Fruit fly (Drosophila melanogaster): ENCODE measurements around the gene CG11248.

CG11248 gene

DNA sequence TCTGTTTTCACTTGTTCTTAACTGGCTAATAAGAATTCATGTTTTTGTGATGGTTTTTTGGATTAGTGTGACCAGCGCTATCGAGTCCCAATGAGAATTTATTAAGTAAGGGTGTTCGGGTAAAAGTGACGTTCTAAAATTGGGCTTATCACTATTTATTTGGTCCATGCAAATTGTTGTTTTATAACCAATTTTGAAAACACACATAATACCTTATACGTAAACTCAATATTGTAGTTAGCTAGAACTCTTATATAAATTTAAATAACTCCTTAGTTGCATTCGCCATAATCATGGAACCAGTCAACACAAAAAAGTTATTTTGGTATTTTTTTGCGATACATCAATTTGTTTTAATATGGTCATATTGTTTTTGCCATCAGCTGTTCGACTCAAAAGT, at the start of gene CG11248, which contains the start of gene Als2 (continued):
- TF ChIP-seq CG10565 (GFP tag; optimal IDR thresholded peaks at IDR 0.05) (no peak), Lpt (GFP tag; optimal IDR thresholded peaks at IDR 0.05) (no peak), sima (GFP tag; optimal IDR thresholded peaks at IDR 0.05) (no peak), Eip74EF (GFP tag; optimal IDR thresholded peaks at IDR 0.05) (no peak), CG4854 (GFP tag; optimal IDR thresholded peaks at IDR 0.05) (no peak), CG15269 (tag; optimal IDR thresholded peaks at IDR 0.05) (no peak), emc (GFP tag; optimal IDR thresholded peaks at IDR 0.05) (peak; percentile 32), Dbx (GFP tag; IDR thresholded peaks at IDR 0.05) (peak; percentile 70), vnd (GFP tag; IDR thresholded peaks at IDR 0.05; ENCODE audit: partially characterized antibody) (no peak), CG8388 (GFP tag; optimal IDR thresholded peaks at IDR 0.05) (peak; percentile 71), CG11456 (GFP tag; IDR thresholded peaks at IDR 0.05) (peak; percentile 81), Vsx1 (GFP tag; optimal IDR thresholded peaks at IDR 0.05) (no peak), Scr (GFP tag; IDR thresholded peaks at IDR 0.05; ENCODE audit: partially characterized antibody) (no peak), CG9215 (GFP tag; IDR thresholded peaks at IDR 0.05) (peak; percentile 64), Antp (GFP tag; optimal IDR thresholded peaks at IDR 0.05) (peak; percentile 57), lilli (GFP tag; optimal IDR thresholded peaks at IDR 0.05) (peak; percentile 80), gcm (GFP tag; optimal IDR thresholded peaks at IDR 0.05) (no peak), CG43689 (GFP tag; IDR thresholded peaks at IDR 0.05) (no peak), dpn (GFP tag; optimal IDR thresholded peaks at IDR 0.05) (peak; percentile 69 to 77), CG10321 (GFP tag; IDR thresholded peaks at IDR 0.05) (no peak), Bdp1 (GFP tag; optimal IDR thresholded peaks at IDR 0.05) (peak; percentile 42), bcd (GFP tag; optimal IDR thresholded peaks at IDR 0.05) (peak; percentile 67), Chrac-16 (GFP tag; optimal IDR thresholded peaks at IDR 0.05) (peak; percentile 70), stwl (tag; optimal IDR thresholded peaks at IDR 0.05) (peak; percentile 82), lola (GFP tag; optimal IDR thresholded peaks at IDR 0.05) (peak in 1 of 3 experiments; percentile 82), CG17568 (GFP tag; optimal IDR thresholded peaks at IDR 0.05) (no peak), Blimp-1 (GFP tag; optimal IDR thresholded peaks at IDR 0.05) (peak; percentile 68), crc (GFP tag; optimal IDR thresholded peaks at IDR 0.05) (peak; percentile 12), CG13424 (tag; optimal IDR thresholded peaks at IDR 0.05) (peak; percentile 84), B-H1 (GFP tag; IDR thresholded peaks at IDR 0.05) (peak; percentile 43; the same call in 2 of the 3 replicates), sob (GFP tag; IDR thresholded peaks at IDR 0.05) (peak; percentile 74), sc (optimal IDR thresholded peaks at IDR 0.05) (no peak), sc (GFP tag; optimal IDR thresholded peaks at IDR 0.05) (no peak), CHES-1-like (GFP tag; optimal IDR thresholded peaks at IDR 0.05) (peak; percentile 77), Spps (tag; optimal IDR thresholded peaks at IDR 0.05) (peak; percentile 53), Mes4 (GFP tag; optimal IDR thresholded peaks at IDR 0.05) (peak; percentile 7), CG13296 (GFP tag; optimal IDR thresholded peaks at IDR 0.05) (no peak), CG17912 (GFP tag; optimal IDR thresholded peaks at IDR 0.05) (no peak), CG18619 (GFP tag; optimal IDR thresholded peaks at IDR 0.05) (peak; percentile 47), Bteb2 (GFP tag; optimal IDR thresholded peaks at IDR 0.05) (peak; percentile 73), ind (GFP tag; optimal IDR thresholded peaks at IDR 0.05) (peak; percentile 79), slbo (GFP tag; IDR thresholded peaks at IDR 0.05) (peak; percentile 84), pho (GFP tag; optimal IDR thresholded peaks at IDR 0.05) (peak; percentile 53), chm (GFP tag; IDR thresholded peaks at IDR 0.05) (no peak), mam (GFP tag; optimal IDR thresholded peaks at IDR 0.05) (peak; percentile 77), tll (GFP tag; optimal IDR thresholded peaks at IDR 0.05) (peak in 1 of 2 experiments; percentile 29), ttk (GFP tag; IDR thresholded peaks at IDR 0.05) (peak; percentile 37; the same call in 1 of the 2 replicates), caup (GFP tag; optimal IDR thresholded peaks at IDR 0.05; ENCODE audit: severe bottlenecking) (no peak), dan (GFP tag; IDR thresholded peaks at IDR 0.05) (no peak), CG17328 (GFP tag; IDR thresholded peaks at IDR 0.05) (peak; percentile 45; the same call in 1 of the 2 replicates), CG34422 (GFP tag; IDR thresholded peaks at IDR 0.05) (peak; percentile 69; the same call in 2 of the 3 replicates)
